Worm (Caenorhabditis elegans) whole organism, L4 larva: ENCODE results near the gene R13H4.2.

Source experiments
- F26F4.8 ChIP-seq: fragments of 200-800 bp; sonication (Bioruptor generic); conservative IDR thresholded peaks from 2 replicates; pipeline ENCODE4 v1.3.6; 2022; ENCODE audit warnings: missing genetic modification characterization, missing compliant biosample characterization
- F44E2.7 ChIP-seq: fragments of 200-800 bp; sonication (Bioruptor generic); IDR thresholded peaks from 2 replicates; pipeline ENCODE4 v2.1.2; 2022; ENCODE audit warnings: missing genetic modification characterization, missing compliant biosample characterization
- T20F7.1 ChIP-seq: fragments of 200-800 bp; sonication (Bioruptor generic); optimal IDR thresholded peaks from 2 replicates; lab custom pipeline; 2018; ENCODE audit warnings: mild to moderate bottlenecking, missing genetic modification characterization, missing compliant biosample characterization
- T26A8.4 ChIP-seq: fragments of 200-800 bp; sonication (Bioruptor generic); IDR thresholded peaks from 2 replicates; pipeline ENCODE4 v1.3.6; 2022; ENCODE audit warnings: missing genetic modification characterization, missing compliant biosample characterization
- Y48G9A.11 ChIP-seq: fragments of 200-800 bp; sonication (Bioruptor generic); IDR thresholded peaks from 2 replicates; pipeline ENCODE4 v1.3.6; 2022; ENCODE audit warnings: missing genetic modification reagents, missing genetic modification characterization, missing compliant biosample characterization
- aha-1 ChIP-seq: fragments of 150-350 bp; peaks from one replicate; lab custom pipeline; 2014; ENCODE audit warnings: missing biosample characterization, missing genetic modification characterization
- aly-2 ChIP-seq: sonication (generic microtip); optimal IDR thresholded peaks from 2 replicates; lab custom pipeline; 2018; ENCODE audit warnings: missing biosample characterization, missing genetic modification characterization
- attf-4 ChIP-seq: sonication (generic microtip); optimal IDR thresholded peaks from 3 replicates; lab custom pipeline; 2017; ENCODE audit warnings: missing biosample characterization, missing genetic modification characterization
- ceh-32 ChIP-seq: sonication (generic microtip); optimal IDR thresholded peaks from 2 replicates; lab custom pipeline; 2016; ENCODE audit warnings: mild to moderate bottlenecking, missing genetic modification characterization, missing compliant biosample characterization; ENCODE audit not compliant: poor library complexity
- ceh-44 ChIP-seq: fragments of 200-800 bp; sonication (Bioruptor generic); IDR thresholded peaks from 2 replicates; pipeline ENCODE4 v1.3.6; 2022; ENCODE audit warnings: missing genetic modification reagents, missing genetic modification characterization, missing compliant biosample characterization
- ctbp-1 ChIP-seq: fragments of 200-800 bp; sonication (Bioruptor generic); IDR thresholded peaks from 2 replicates; pipeline ENCODE4 v1.3.6; 2022; ENCODE audit warnings: missing genetic modification reagents, missing genetic modification characterization, missing compliant biosample characterization
- daf-16 ChIP-seq, 3 experiments: sonication (generic microtip); optimal IDR thresholded peaks; 2 replicates each; lab custom pipeline; 2016 to 2017; ENCODE audit warnings: missing genetic modification characterization in 3 of 3, missing genetic modification reagents in 3 of 3, mild to moderate bottlenecking in 2 of 3, missing compliant biosample characterization in 2 of 3, missing biosample characterization in 1 of 3, moderate library complexity in 1 of 3
- daf-8 ChIP-seq: fragments of 200-800 bp; sonication (Bioruptor generic); IDR thresholded peaks from 2 replicates; pipeline ENCODE4 v1.3.6; 2022; ENCODE audit warnings: missing genetic modification characterization, missing compliant biosample characterization
- dmd-6 ChIP-seq: fragments of 200-800 bp; sonication (Bioruptor generic); IDR thresholded peaks from 2 replicates; pipeline ENCODE4 v1.3.6; 2022; ENCODE audit warnings: missing genetic modification reagents, missing genetic modification characterization, missing compliant biosample characterization
- dpl-1 ChIP-seq: fragments of 150-350 bp; optimal IDR thresholded peaks from 2 replicates; lab custom pipeline; 2014; ENCODE audit warnings: missing biosample characterization, missing genetic modification reagents, missing genetic modification characterization
- dve-1 ChIP-seq: sonication (generic microtip); optimal IDR thresholded peaks from 2 replicates; lab custom pipeline; 2017; ENCODE audit warnings: antibody characterized with exemption, mild to moderate bottlenecking, missing genetic modification characterization, missing compliant biosample characterization; ENCODE audit not compliant: insufficient read depth
- gei-8 ChIP-seq: fragments of 200-800 bp; sonication (Bioruptor generic); optimal IDR thresholded peaks from 2 replicates; lab custom pipeline; 2018; ENCODE audit warnings: mild to moderate bottlenecking, missing genetic modification characterization, missing compliant biosample characterization
- lim-7 ChIP-seq: fragments of 200-800 bp; sonication (Bioruptor generic); IDR thresholded peaks from 2 replicates; pipeline ENCODE4 v1.3.6; 2022; ENCODE audit warnings: missing genetic modification characterization, missing compliant biosample characterization
- lin-29 ChIP-seq: fragments of 200-800 bp; sonication (Bioruptor generic); IDR thresholded peaks from 2 replicates; pipeline ENCODE4 v1.3.6; 2022; ENCODE audit warnings: missing genetic modification reagents, missing genetic modification characterization, missing compliant biosample characterization
- lin-38 ChIP-seq: fragments of 200-800 bp; sonication (Bioruptor generic); IDR thresholded peaks from 2 replicates; pipeline ENCODE4 v1.3.6; 2022; ENCODE audit warnings: missing genetic modification reagents, missing genetic modification characterization, missing compliant biosample characterization
- lsy-2 ChIP-seq, 2 experiments: fragments of 150-350 bp in 1 of 2; sonication (generic microtip) in 1 of 2; optimal IDR thresholded peaks; 2 replicates each; lab custom pipeline; 2014 to 2017; ENCODE audit warnings: missing biosample characterization in 2 of 2, missing genetic modification characterization in 2 of 2
- mdl-1 ChIP-seq, 2 experiments: fragments of 150-350 bp in 1 of 2; sonication (generic microtip) in 1 of 2; optimal IDR thresholded peaks; 2 replicates each; lab custom pipeline; 2014 to 2017; ENCODE audit warnings: missing biosample characterization in 2 of 2, missing genetic modification characterization in 2 of 2
- mep-1 ChIP-seq: fragments of 150-350 bp; sonication (generic microtip); optimal IDR thresholded peaks from 3 replicates; lab custom pipeline; 2014; ENCODE audit warnings: missing biosample characterization, missing genetic modification characterization
- nhr-102 ChIP-seq: sonication (generic microtip); optimal IDR thresholded peaks from 2 replicates; lab custom pipeline; 2016; ENCODE audit warnings: mild to moderate bottlenecking, missing genetic modification characterization, moderate library complexity, missing compliant biosample characterization
- nhr-48 ChIP-seq: sonication (generic microtip); optimal IDR thresholded peaks from 2 replicates; lab custom pipeline; 2016; ENCODE audit warnings: mild to moderate bottlenecking, missing genetic modification characterization, missing compliant biosample characterization
- nhr-76 ChIP-seq: fragments of 150-350 bp; optimal IDR thresholded peaks from 2 replicates; lab custom pipeline; 2014; ENCODE audit warnings: missing biosample characterization, missing genetic modification characterization
- nhr-77 ChIP-seq: fragments of 150-350 bp; optimal IDR thresholded peaks from 2 replicates; lab custom pipeline; 2014; ENCODE audit warnings: missing biosample characterization, missing genetic modification characterization
- pha-4 ChIP-seq, 2 experiments: fragments of 150-350 bp in 1 of 2; fragments of 200-800 bp in 1 of 2; sonication (Bioruptor generic) in 1 of 2; IDR thresholded peaks in 1 of 2; optimal IDR thresholded peaks in 1 of 2; 2 replicates each; pipeline versions ENCODE4 v1.3.6 to Lab custom; 2014 to 2022; ENCODE audit warnings: missing genetic modification characterization in 2 of 2, missing genetic modification reagents in 2 of 2, missing biosample characterization in 1 of 2, missing compliant biosample characterization in 1 of 2
- pqm-1 ChIP-seq: sonication (generic microtip); optimal IDR thresholded peaks from 2 replicates; lab custom pipeline; 2017; ENCODE audit warnings: missing biosample characterization, missing genetic modification characterization
- sdz-12 ChIP-seq: fragments of 200-800 bp; sonication (Bioruptor generic); optimal IDR thresholded peaks from 2 replicates; lab custom pipeline; 2018; ENCODE audit warnings: mild to moderate bottlenecking, missing genetic modification characterization, missing compliant biosample characterization
- tag-97 ChIP-seq: fragments of 200-800 bp; sonication (Bioruptor generic); IDR thresholded peaks from 2 replicates; pipeline ENCODE4 v1.3.6; 2022; ENCODE audit warnings: missing genetic modification characterization, missing compliant biosample characterization
- zfp-3 ChIP-seq: fragments of 200-800 bp; sonication (Bioruptor generic); conservative IDR thresholded peaks from 2 replicates; pipeline ENCODE4 v1.3.6; 2022; ENCODE audit warnings: missing genetic modification reagents, missing genetic modification characterization, missing compliant biosample characterization
- zip-2 ChIP-seq: fragments of 150-350 bp; optimal IDR thresholded peaks from 2 replicates; lab custom pipeline; 2014; ENCODE audit warnings: missing biosample characterization, missing genetic modification characterization
- ztf-7 ChIP-seq: fragments of 150-350 bp; optimal IDR thresholded peaks from 2 replicates; lab custom pipeline; 2014; ENCODE audit warnings: missing biosample characterization, missing genetic modification characterization

R13H4.2 gene

ce11 chrV:11859082-11859858 lies 23.1 kb downstream of the R13H4.2 start (continued):
- no peak for TF ChIP-seq lim-7 (GFP tag; lab: Robert Waterston, UW)
- no peak for TF ChIP-seq Y48G9A.11
- TF ChIP-seq dpl-1 (GFP tag; lab: Kevin White, UChicago), result no peak
- no peak for TF ChIP-seq zip-2 (tag; lab: Kevin White, UChicago)
- no peak for TF ChIP-seq ztf-7
- no peak for TF ChIP-seq tag-97
- no peak for TF ChIP-seq ceh-44 (GFP tag; lab: Robert Waterston, UW)
- no peak for TF ChIP-seq pha-4 (GFP tag; IDR thresholded peaks at IDR 0.05; lab: Robert Waterston, UW)
- TF ChIP-seq pha-4 (tag; optimal IDR thresholded peaks at IDR 0.05; lab: Kevin White, UChicago), result peak; percentile 23
- no peak for TF ChIP-seq nhr-76 (tag; lab: Kevin White, UChicago)

- no peak for TF ChIP-seq ceh-32 (tag; lab: Kevin White, UChicago)
- TF ChIP-seq dpl-1 (GFP tag; lab: Kevin White, UChicago), result no peak
- TF ChIP-seq lin-29 (GFP tag; lab: Robert Waterston, UW), result no peak
- TF ChIP-seq daf-8 (GFP tag; lab: Robert Waterston, UW), result no peak
- TF ChIP-seq mdl-1 (tag; optimal IDR thresholded peaks at IDR 0.05; lab: Kevin White, UChicago), result no peak
- no peak for TF ChIP-seq zfp-3
- TF ChIP-seq ctbp-1 (GFP tag; lab: Robert Waterston, UW), result 0 out of 2 replicates have a peak, but pooled peaks have one; percentile 7
- TF ChIP-seq aha-1 (tag; lab: Kevin White, UChicago), result peak; percentile 2
- TF ChIP-seq gei-8 (GFP tag; lab: Kevin White, UChicago), result no peak
- no peak for TF ChIP-seq T26A8.4 (GFP tag; lab: Robert Waterston, UW)
- no peak for TF ChIP-seq sdz-12
- no peak for TF ChIP-seq F26F4.8
- TF ChIP-seq attf-4 (tag; lab: Kevin White, UChicago), result no peak
- no peak for TF ChIP-seq lin-38
- no peak for TF ChIP-seq F44E2.7 (GFP tag; lab: Robert Waterston, UW)
- no peak for TF ChIP-seq nhr-102
Observed at ce11 chrV:11860375-11860774, 24.2 kb downstream of the R13H4.2 start, which contains the start of gene R13H4.5. Gene R13H4.5, plus strand, starts transcription at chrV:11860675.

ce11 chrV:11861880-11862544 lies 25.8 kb downstream of the R13H4.2 start:
- peak; percentile 23 for TF ChIP-seq nhr-77 (tag; lab: Kevin White, UChicago)
- no peak for TF ChIP-seq aly-2
- peak in 1 of 2 experiments; percentile 17 for TF ChIP-seq lsy-2 (tag; optimal IDR thresholded peaks at IDR 0.05; lab: Kevin White, UChicago)
- peak; percentile 93 for TF ChIP-seq aha-1 (tag; lab: Kevin White, UChicago)
- no peak for TF ChIP-seq nhr-48
- peak; percentile 23 for TF ChIP-seq pqm-1 (tag; lab: Kevin White, UChicago)
- TF ChIP-seq dve-1 (tag; lab: Kevin White, UChicago), result peak; percentile 49
- no peak for TF ChIP-seq daf-16 (GFP tag; optimal IDR thresholded peaks at IDR 0.05; lab: Kevin White, UChicago)
- peak; percentile 77 for TF ChIP-seq daf-16 (tag; optimal IDR thresholded peaks at IDR 0.05; lab: Kevin White, UChicago)
- TF ChIP-seq dmd-6 (GFP tag; lab: Robert Waterston, UW), result peak; percentile 53
- peak; percentile 16 for TF ChIP-seq T20F7.1
- peak; percentile 29 for TF ChIP-seq mep-1 (tag; lab: Kevin White, UChicago)
- TF ChIP-seq pha-4 (GFP tag; IDR thresholded peaks at IDR 0.05; lab: Robert Waterston, UW), result no peak
- no peak for TF ChIP-seq pha-4 (tag; optimal IDR thresholded peaks at IDR 0.05; lab: Kevin White, UChicago)
- TF ChIP-seq, all 104 proteins: peak for 9
